Worm (Caenorhabditis elegans) whole organism, young adult: ENCODE results near the gene ska-3.

Experiments
- B0035.1 ChIP-seq: sonication (generic microtip); optimal IDR thresholded peaks from 2 replicates; lab custom pipeline; 2016; ENCODE audit warnings: missing genetic modification characterization, mild to moderate bottlenecking, missing compliant biosample characterization, missing genotype, missing genetic modification reagents
- D2030.7 ChIP-seq: fragments of 200-800 bp; sonication (Bioruptor generic); IDR thresholded peaks from 2 replicates; pipeline ENCODE4 v1.3.6; 2022; ENCODE audit warnings: missing genetic modification reagents, missing genetic modification characterization, missing compliant biosample characterization
- T26A5.8 ChIP-seq: sonication (generic microtip); optimal IDR thresholded peaks from 2 replicates; lab custom pipeline; 2016; ENCODE audit warnings: missing genetic modification characterization, missing compliant biosample characterization
- ama-1 ChIP-seq, 3 experiments: fragments of 150-350 bp in 1 of 3; sonication (generic microtip) in 2 of 3; optimal IDR thresholded peaks; 2 replicates each; lab custom pipeline; 2014 to 2018; ENCODE audit warnings: missing biosample characterization in 2 of 3, missing genetic modification characterization in 2 of 3, missing genetic modification reagents in 2 of 3
- egl-18 ChIP-seq: fragments of 200-800 bp; sonication (Bioruptor generic); IDR thresholded peaks from 2 replicates; pipeline ENCODE4 v1.3.6; 2022; ENCODE audit warnings: missing genetic modification reagents, missing genetic modification characterization, missing compliant biosample characterization
- hlh-12 ChIP-seq: sonication (generic microtip); optimal IDR thresholded peaks from 2 replicates; lab custom pipeline; 2016; ENCODE audit warnings: missing genetic modification characterization, missing compliant biosample characterization
- hsf-1 ChIP-seq: fragments of 200-800 bp; sonication (Bioruptor generic); IDR thresholded peaks from 2 replicates; pipeline ENCODE4 v1.3.6; 2022; ENCODE audit warnings: missing genetic modification reagents, missing genetic modification characterization, missing compliant biosample characterization
- mes-4 ChIP-seq: sonication (generic microtip); optimal IDR thresholded peaks from 2 replicates; lab custom pipeline; 2016; ENCODE audit warnings: missing genotype, missing genetic modification characterization, missing compliant biosample characterization
- nhr-90 ChIP-seq: sonication (generic microtip); optimal IDR thresholded peaks from 2 replicates; lab custom pipeline; 2016; ENCODE audit warnings: missing genotype, mild to moderate bottlenecking, missing genetic modification characterization, missing compliant biosample characterization
- pha-4 ChIP-seq: fragments of 150-350 bp; sonication (generic microtip); optimal IDR thresholded peaks from 2 replicates; lab custom pipeline; 2014; ENCODE audit warnings: missing biosample characterization, missing genetic modification reagents, missing genetic modification characterization
- rec-8 ChIP-seq, 2 experiments: sonication (generic microtip); optimal IDR thresholded peaks; 2 replicates each; lab custom pipeline; 2016; ENCODE audit warnings: mild to moderate bottlenecking in 2 of 2, missing genetic modification characterization in 2 of 2, missing genetic modification reagents in 2 of 2, missing genotype in 2 of 2, missing biosample characterization in 1 of 2, missing compliant biosample characterization in 1 of 2, moderate library complexity in 1 of 2
- snpc-1.1 ChIP-seq: sonication (generic microtip); optimal IDR thresholded peaks from 2 replicates; lab custom pipeline; 2017; ENCODE audit warnings: missing genetic modification characterization, mild to moderate bottlenecking, missing compliant biosample characterization, antibody characterized with exemption, moderate library complexity, missing genotype, missing genetic modification reagents; ENCODE audit not compliant: insufficient read depth
- snpc-4 ChIP-seq, 5 experiments: fragments of 150-350 bp in 1 of 5; sonication (generic microtip) in 4 of 5; optimal IDR thresholded peaks; 2 replicates each; lab custom pipeline; 2014 to 2018; ENCODE audit warnings: missing genetic modification characterization in 5 of 5, missing biosample characterization in 3 of 5, antibody characterized with exemption in 2 of 5, mild to moderate bottlenecking in 2 of 5, missing compliant biosample characterization in 2 of 5, missing genotype in 2 of 5, moderate library complexity in 2 of 5, missing genetic modification reagents in 1 of 5
- ztf-3 ChIP-seq: fragments of 200-800 bp; sonication (Bioruptor generic); optimal IDR thresholded peaks from 2 replicates; lab custom pipeline; 2018; ENCODE audit warnings: mild to moderate bottlenecking, missing genetic modification characterization, missing compliant biosample characterization

DNA sequence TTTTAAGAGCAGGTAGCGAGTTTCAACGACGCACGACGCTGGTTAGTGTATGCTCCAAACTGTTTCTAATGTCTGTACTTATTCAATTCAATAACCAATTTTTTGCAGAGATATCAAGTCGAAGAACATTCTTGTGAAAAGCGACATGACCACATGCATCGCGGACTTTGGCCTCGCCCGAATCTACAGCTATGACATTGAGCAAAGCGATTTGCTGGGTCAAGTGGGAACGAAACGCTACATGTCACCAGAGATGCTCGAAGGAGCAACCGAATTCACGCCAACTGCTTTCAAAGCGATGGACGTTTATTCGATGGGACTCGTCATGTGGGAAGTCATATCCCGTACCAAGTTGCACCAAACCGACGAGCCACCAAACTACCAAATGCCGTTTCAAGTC lies 48.5 kb downstream of the ska-3 start:
- no peak for TF ChIP-seq T26A5.8 (tag; lab: Kevin White, UChicago)
- TF ChIP-seq D2030.7 = no peak
- TF ChIP-seq ztf-3 = no peak
- no peak for TF ChIP-seq B0035.1 (tag; lab: Kevin White, UChicago)
- no peak for TF ChIP-seq snpc-4 (GFP tag; optimal IDR thresholded peaks at IDR 0.05; lab: Kevin White, UChicago)
- TF ChIP-seq snpc-4 (tag; optimal IDR thresholded peaks at IDR 0.05; lab: Kevin White, UChicago) = no peak
- no peak for TF ChIP-seq egl-18
- TF ChIP-seq hlh-12 (tag; lab: Kevin White, UChicago) = no peak
- TF ChIP-seq mes-4 = no peak
- TF ChIP-seq hsf-1 (GFP tag; lab: Robert Waterston, UW) = no peak
- no peak for TF ChIP-seq ama-1 (optimal IDR thresholded peaks at IDR 0.05; lab: Kevin White, UChicago)
- TF ChIP-seq ama-1 (GFP tag; optimal IDR thresholded peaks at IDR 0.05; lab: Kevin White, UChicago) = no peak
- no peak for TF ChIP-seq pha-4
- no peak for TF ChIP-seq rec-8 (tag; optimal IDR thresholded peaks at IDR 0.05; lab: Kevin White, UChicago)
- TF ChIP-seq nhr-90 = no peak
- TF ChIP-seq snpc-1.1 (tag; lab: Kevin White, UChicago) = no peak
